Worm (Caenorhabditis elegans): ENCODE data around the gene fat-2.
A peak's percentile ranks its signal among the peaks of the same experiment; 100 is the strongest.

DNA sequence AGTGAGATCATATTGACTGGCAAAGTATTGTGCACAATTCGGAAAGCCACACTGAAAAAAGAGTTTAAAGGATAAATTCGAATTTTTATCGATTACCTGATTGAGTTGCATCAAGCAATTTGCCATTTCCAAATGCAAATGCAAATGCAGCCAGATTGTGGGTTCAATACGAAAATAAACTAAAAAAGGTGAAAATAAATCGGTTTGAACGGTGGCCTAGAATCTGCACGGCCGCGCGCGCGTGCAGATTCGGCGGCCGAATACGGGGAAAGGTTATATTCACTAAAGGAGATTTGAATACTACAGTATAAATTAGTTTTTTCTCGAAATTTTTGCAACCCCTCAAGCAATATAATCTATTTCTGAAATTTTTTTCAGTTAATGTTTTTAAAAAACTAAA, 34.4 kb upstream of the fat-2 start, which contains the start of gene Y67H2A.10:
- TF ChIP-seq unc-62 (GFP tag; optimal IDR thresholded peaks at IDR 0.05 in 1 of 2) (no peak), unc-62 (tag; optimal IDR thresholded peaks at IDR 0.05) (no peak), snpc-4 (tag; optimal IDR thresholded peaks at IDR 0.05) (no peak), ceh-20 (GFP tag; IDR thresholded peaks at IDR 0.05) (no peak), zip-11 (GFP tag; IDR thresholded peaks at IDR 0.05) (no peak), pha-4 (GFP tag; IDR thresholded peaks at IDR 0.05) (no peak), pha-4 (tag; optimal IDR thresholded peaks at IDR 0.05) (no peak), ztf-11 (tag; optimal IDR thresholded peaks at IDR 0.05) (no peak), dve-1 (tag; optimal IDR thresholded peaks at IDR 0.05; ENCODE audit: insufficient read depth) (peak; percentile 8), ceh-32 (tag; optimal IDR thresholded peaks at IDR 0.05; ENCODE audit: poor library complexity) (no peak), skn-1 (tag; optimal IDR thresholded peaks at IDR 0.05) (no peak), nhr-42 (GFP tag; IDR thresholded peaks at IDR 0.05) (no peak), ceh-28 (tag; optimal IDR thresholded peaks at IDR 0.05) (no peak), aly-2 (tag; optimal IDR thresholded peaks at IDR 0.05) (no peak)

Data from whole organism, L4 larva.